Worm (Caenorhabditis elegans) whole organism, mixed stage, embryonic: ENCODE data around the gene ard-1.

ENCODE experiments used
- M03D4.4 ChIP-seq: sonication (generic microtip); optimal IDR thresholded peaks from 2 replicates; lab custom pipeline; 2017; ENCODE audit warnings: mild to moderate bottlenecking, missing genetic modification characterization, missing compliant biosample characterization
- bed-3 ChIP-seq: fragments of 200-800 bp; sonication (Bioruptor generic); optimal IDR thresholded peaks from 3 replicates; lab custom pipeline; 2018; ENCODE audit warnings: mild to moderate bottlenecking, missing genetic modification characterization, moderate library complexity, missing compliant biosample characterization
- blmp-1 ChIP-seq: fragments of 150-350 bp; optimal IDR thresholded peaks from 2 replicates; lab custom pipeline; 2014; ENCODE audit warnings: missing biosample characterization, missing genetic modification characterization
- ceh-39 ChIP-seq: fragments of 150-350 bp; optimal IDR thresholded peaks from 2 replicates; lab custom pipeline; 2014; ENCODE audit warnings: missing biosample characterization, missing genetic modification characterization
- ceh-43 ChIP-seq: fragments of 200-800 bp; sonication (Bioruptor generic); optimal IDR thresholded peaks from 2 replicates; lab custom pipeline; 2018; ENCODE audit warnings: mild to moderate bottlenecking, missing genetic modification characterization, moderate library complexity, missing compliant biosample characterization
- ceh-83 ChIP-seq: fragments of 200-800 bp; sonication (Bioruptor generic); optimal IDR thresholded peaks from 2 replicates; lab custom pipeline; 2018; ENCODE audit warnings: mild to moderate bottlenecking, missing genetic modification characterization, missing compliant biosample characterization
- ces-1 ChIP-seq: fragments of 150-350 bp; optimal IDR thresholded peaks from 2 replicates; lab custom pipeline; 2014; ENCODE audit warnings: missing biosample characterization, missing genetic modification reagents, missing genetic modification characterization
- drap-1 ChIP-seq: fragments of 200-800 bp; sonication (Bioruptor generic); optimal IDR thresholded peaks from 3 replicates; lab custom pipeline; 2018; ENCODE audit warnings: mild to moderate bottlenecking, missing genetic modification characterization, missing compliant biosample characterization
- elt-1 ChIP-seq: sonication (generic microtip); optimal IDR thresholded peaks from 2 replicates; lab custom pipeline; 2017; ENCODE audit warnings: missing genetic modification characterization, mild to moderate bottlenecking, missing compliant biosample characterization, antibody characterized with exemption, moderate library complexity, borderline replicate concordance; ENCODE audit not compliant: insufficient read depth
- elt-3 ChIP-seq: fragments of 150-350 bp; optimal IDR thresholded peaks from 2 replicates; lab custom pipeline; 2014; ENCODE audit warnings: missing biosample characterization, missing genetic modification characterization
- flh-1 ChIP-seq: fragments of 200-800 bp; sonication (Bioruptor generic); optimal IDR thresholded peaks from 2 replicates; lab custom pipeline; 2018; ENCODE audit warnings: mild to moderate bottlenecking, missing genetic modification characterization, moderate library complexity, missing compliant biosample characterization
- ham-2 ChIP-seq: fragments of 200-800 bp; sonication (Bioruptor generic); optimal IDR thresholded peaks from 2 replicates; lab custom pipeline; 2018; ENCODE audit warnings: mild to moderate bottlenecking, missing genetic modification characterization, missing compliant biosample characterization
- hlh-1 ChIP-seq: fragments of 150-350 bp; optimal IDR thresholded peaks from 2 replicates; lab custom pipeline; 2014; ENCODE audit warnings: missing biosample characterization, missing genetic modification reagents, missing genetic modification characterization
- lin-13 ChIP-seq: fragments of 150-350 bp; optimal IDR thresholded peaks from 2 replicates; lab custom pipeline; 2014; ENCODE audit warnings: missing biosample characterization, missing genetic modification characterization
- lin-32 ChIP-seq: fragments of 200-800 bp; sonication (Bioruptor generic); optimal IDR thresholded peaks from 2 replicates; lab custom pipeline; 2018; ENCODE audit warnings: mild to moderate bottlenecking, missing genetic modification characterization, missing compliant biosample characterization
- lsy-2 ChIP-seq: fragments of 150-350 bp; optimal IDR thresholded peaks from 2 replicates; lab custom pipeline; 2014; ENCODE audit warnings: missing biosample characterization, missing genetic modification characterization
- mab-5 ChIP-seq: fragments of 150-350 bp; optimal IDR thresholded peaks from 2 replicates; lab custom pipeline; 2014; ENCODE audit warnings: missing biosample characterization, missing genetic modification characterization
- mep-1 ChIP-seq: fragments of 150-350 bp; optimal IDR thresholded peaks from 2 replicates; lab custom pipeline; 2017; ENCODE audit warnings: missing biosample characterization, missing genetic modification reagents, missing genetic modification characterization, inconsistent platforms
- nhr-12 ChIP-seq: fragments of 150-350 bp; optimal IDR thresholded peaks from 2 replicates; lab custom pipeline; 2014; ENCODE audit warnings: missing biosample characterization, missing genetic modification characterization
- nhr-237 ChIP-seq: fragments of 150-350 bp; optimal IDR thresholded peaks from 2 replicates; lab custom pipeline; 2014; ENCODE audit warnings: missing biosample characterization, missing genetic modification characterization
- nhr-28 ChIP-seq: fragments of 150-350 bp; optimal IDR thresholded peaks from 2 replicates; lab custom pipeline; 2014; ENCODE audit warnings: missing biosample characterization, missing genetic modification characterization
- nhr-76 ChIP-seq: sonication (generic microtip); optimal IDR thresholded peaks from 2 replicates; lab custom pipeline; 2017; ENCODE audit warnings: missing biosample characterization, missing genetic modification characterization
- pha-4 ChIP-seq: fragments of 150-350 bp; optimal IDR thresholded peaks from 2 replicates; lab custom pipeline; 2018; ENCODE audit warnings: missing biosample characterization, missing genetic modification reagents, missing genetic modification characterization
- snpc-4 ChIP-seq: fragments of 150-350 bp; optimal IDR thresholded peaks from 2 replicates; lab custom pipeline; 2014; ENCODE audit warnings: missing biosample characterization, missing genetic modification characterization
- sptf-1 ChIP-seq: sonication (generic microtip); optimal IDR thresholded peaks from 2 replicates; lab custom pipeline; 2017; ENCODE audit warnings: mild to moderate bottlenecking, missing genetic modification characterization, moderate library complexity, missing compliant biosample characterization
- tbx-8 ChIP-seq: fragments of 200-800 bp; sonication (Bioruptor generic); optimal IDR thresholded peaks from 2 replicates; lab custom pipeline; 2018; ENCODE audit warnings: mild to moderate bottlenecking, missing genetic modification characterization, moderate library complexity, missing compliant biosample characterization
- unc-120 ChIP-seq: sonication (generic microtip); optimal IDR thresholded peaks from 2 replicates; lab custom pipeline; 2017; ENCODE audit warnings: missing genetic modification characterization, missing compliant biosample characterization; ENCODE audit not compliant: poor library complexity, severe bottlenecking
- unc-62 ChIP-seq: fragments of 150-350 bp; optimal IDR thresholded peaks from 2 replicates; lab custom pipeline; 2014; ENCODE audit warnings: missing biosample characterization, missing genetic modification reagents, missing genetic modification characterization
- ztf-11 ChIP-seq: fragments of 150-350 bp; optimal IDR thresholded peaks from 2 replicates; lab custom pipeline; 2014; ENCODE audit warnings: missing biosample characterization, missing genetic modification characterization

ard-1 gene

DNA sequence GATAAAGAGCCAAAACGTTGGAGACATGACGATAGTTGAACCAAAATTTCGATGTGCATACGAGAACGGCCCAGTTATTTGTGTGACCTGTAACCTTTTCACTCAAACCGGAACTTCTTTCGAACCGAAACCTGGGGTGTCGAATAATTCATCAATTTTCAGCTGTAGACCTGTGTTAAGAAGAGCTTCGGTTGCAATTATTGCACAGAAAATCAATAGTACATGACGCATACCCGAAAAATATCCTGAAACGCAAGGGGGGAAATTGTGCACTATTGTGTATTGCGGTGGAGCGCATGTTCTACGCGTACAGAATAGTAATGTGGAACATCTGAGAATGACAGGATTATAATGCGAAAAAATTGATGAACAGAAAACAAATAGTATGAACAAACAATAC is 21.3 kb upstream of the ard-1 start, which contains the start of gene pigk-1:
TSS of gene pigk-1 (minus strand) at position 248 of the 400 bp plus-strand sequence.
- TF ChIP-seq ceh-39 (tag; lab: Kevin White, UChicago) (no peak), blmp-1 (tag; lab: Kevin White, UChicago) (no peak), elt-3 (tag; lab: Kevin White, UChicago) (no peak), ces-1 (GFP tag; lab: Kevin White, UChicago) (no peak), nhr-76 (tag; lab: Kevin White, UChicago) (no peak), ceh-83 (no peak), ceh-43 (GFP tag; lab: Kevin White, UChicago) (no peak), hlh-1 (tag; lab: Kevin White, UChicago) (no peak), unc-62 (GFP tag; lab: Kevin White, UChicago) (no peak), elt-1 (tag; lab: Kevin White, UChicago) (no peak), lin-32 (GFP tag; lab: Kevin White, UChicago) (no peak), pha-4 (no peak), tbx-8 (GFP tag; lab: Kevin White, UChicago) (no peak), drap-1 (GFP tag; lab: Kevin White, UChicago) (no peak), flh-1 (GFP tag; lab: Kevin White, UChicago) (no peak), bed-3 (GFP tag; lab: Kevin White, UChicago) (no peak), lsy-2 (tag; lab: Kevin White, UChicago) (no peak), nhr-12 (tag; lab: Kevin White, UChicago) (no peak), sptf-1 (tag; lab: Kevin White, UChicago) (no peak)

ce11 chrIV:11110995-11111619 is 20.0 kb upstream of the ard-1 start, which contains the start of gene rps-5:
TSS of gene rps-5 (minus strand) at chrIV:11111045.
- TF ChIP-seq ces-1 (GFP tag; lab: Kevin White, UChicago) (peak; percentile 82), elt-3 (tag; lab: Kevin White, UChicago) (no peak), nhr-12 (tag; lab: Kevin White, UChicago) (no peak), M03D4.4 (tag; lab: Kevin White, UChicago) (no peak), ztf-11 (tag; lab: Kevin White, UChicago) (no peak), lin-32 (GFP tag; lab: Kevin White, UChicago) (no peak), bed-3 (GFP tag; lab: Kevin White, UChicago) (no peak), elt-1 (tag; lab: Kevin White, UChicago) (no peak), pha-4 (peak; percentile 41), unc-62 (GFP tag; lab: Kevin White, UChicago) (no peak), lsy-2 (tag; lab: Kevin White, UChicago) (peak; percentile 76), ham-2 (GFP tag; lab: Kevin White, UChicago) (no peak), unc-120 (tag; lab: Kevin White, UChicago) (no peak), mep-1 (tag; lab: Kevin White, UChicago) (peak; percentile 41), snpc-4 (tag; lab: Kevin White, UChicago) (no peak), drap-1 (GFP tag; lab: Kevin White, UChicago) (no peak), nhr-237 (tag; lab: Kevin White, UChicago) (peak; percentile 33), ceh-83 (no peak), mab-5 (tag; lab: Kevin White, UChicago) (no peak), nhr-28 (tag; lab: Kevin White, UChicago) (no peak), sptf-1 (tag; lab: Kevin White, UChicago) (no peak), hlh-1 (tag; lab: Kevin White, UChicago) (peak; percentile 37), blmp-1 (tag; lab: Kevin White, UChicago) (no peak), ceh-39 (tag; lab: Kevin White, UChicago) (peak; percentile 10), lin-13 (tag; lab: Kevin White, UChicago) (peak; percentile 58), nhr-76 (tag; lab: Kevin White, UChicago) (no peak)

DNA sequence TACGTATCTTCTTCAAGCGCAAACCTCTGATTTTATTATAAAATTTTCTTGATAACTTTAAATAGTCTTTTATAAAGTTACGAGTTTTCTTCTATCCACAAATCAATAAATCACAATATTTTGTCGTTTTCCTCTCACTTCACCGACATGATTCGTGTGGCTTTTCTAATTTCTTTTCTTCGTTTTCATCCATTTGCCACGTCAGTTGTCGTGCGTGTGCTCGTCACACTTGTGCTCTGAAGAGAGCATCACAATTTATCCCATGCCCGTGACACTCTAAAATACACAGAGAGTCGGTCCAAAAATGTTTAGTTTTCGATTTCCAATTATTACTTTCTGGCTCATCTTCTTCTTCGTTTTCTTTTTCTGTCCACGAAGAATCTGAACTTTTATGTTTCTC is 19.2 kb upstream of the ard-1 start:
- TF ChIP-seq hlh-1 (tag; lab: Kevin White, UChicago) (peak; percentile 75), unc-62 (GFP tag; lab: Kevin White, UChicago) (no peak)

DNA sequence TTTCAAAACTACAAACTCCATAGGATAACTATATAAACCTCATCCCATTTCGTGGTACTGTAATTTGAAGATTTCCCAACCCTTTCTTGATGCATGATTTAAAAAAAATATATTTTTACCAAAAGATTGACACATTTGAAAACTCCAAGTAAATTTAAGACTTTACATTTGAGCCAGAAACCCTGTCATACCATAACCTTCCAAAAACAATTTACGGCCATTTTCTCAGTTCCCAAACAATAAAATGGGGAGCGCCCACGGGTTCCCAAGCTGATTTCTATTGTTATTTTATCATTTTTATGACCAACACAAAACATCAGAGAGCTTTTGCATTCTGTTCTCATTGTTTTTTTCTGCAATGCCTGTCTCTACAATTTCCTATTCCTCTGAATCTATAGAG is 18.4 kb upstream of the ard-1 start, which contains the start of gene clc-9:
TSS of gene clc-9 (plus strand) at position 301 of the 400 bp plus-strand sequence.
- no peak for TF ChIP-seq ztf-11 (tag; lab: Kevin White, UChicago)
- TF ChIP-seq lin-32 (GFP tag; lab: Kevin White, UChicago): no peak
- TF ChIP-seq ceh-43 (GFP tag; lab: Kevin White, UChicago): no peak
- no peak for TF ChIP-seq mab-5 (tag; lab: Kevin White, UChicago)
- no peak for TF ChIP-seq unc-120 (tag; lab: Kevin White, UChicago)
- TF ChIP-seq lin-13 (tag; lab: Kevin White, UChicago): no peak
- no peak for TF ChIP-seq ces-1 (GFP tag; lab: Kevin White, UChicago)
- TF ChIP-seq blmp-1 (tag; lab: Kevin White, UChicago): no peak
- TF ChIP-seq, all 35 proteins: peak for 0
